Fruit fly (Drosophila melanogaster): ENCODE measurements around the gene bdl.
A peak's percentile ranks its signal among the peaks of the same experiment; 100 is the strongest.

Gene bdl

dm6 chr2L:4346619-4347310 is 22.4 kb downstream of the bdl start (continued):
- TF ChIP-seq Ravus (GFP tag; IDR thresholded peaks at IDR 0.05) (no peak), HLH3B (GFP tag; IDR thresholded peaks at IDR 0.05) (no peak), seq (GFP tag; IDR thresholded peaks at IDR 0.05) (peak; percentile 72; the same call in 1 of the 2 replicates), Trl (optimal IDR thresholded peaks at IDR 0.05) (peak; percentile 45 to 63), Trl (GFP tag; optimal IDR thresholded peaks at IDR 0.05) (peak; percentile 13), gsb-n (tag; optimal IDR thresholded peaks at IDR 0.05) (peak; percentile 92), yki (optimal IDR thresholded peaks at IDR 0.05) (no peak), zf30C (GFP tag; optimal IDR thresholded peaks at IDR 0.05) (peak; percentile 26), NfI (GFP tag; optimal IDR thresholded peaks at IDR 0.05) (no peak), slbo (GFP tag; IDR thresholded peaks at IDR 0.05) (no peak), oc (tag; optimal IDR thresholded peaks at IDR 0.05) (peak; percentile 65), Atf-2 (GFP tag; optimal IDR thresholded peaks at IDR 0.05) (no peak), D19B (GFP tag; optimal IDR thresholded peaks at IDR 0.05) (no peak), klu (GFP tag; IDR thresholded peaks at IDR 0.05) (no peak), danr (GFP tag; IDR thresholded peaks at IDR 0.05) (no peak), CG6683 (GFP tag; optimal IDR thresholded peaks at IDR 0.05) (no peak), grn (GFP tag; optimal IDR thresholded peaks at IDR 0.05) (no peak), CG4282 (GFP tag; optimal IDR thresholded peaks at IDR 0.05) (no peak), Bteb2 (GFP tag; optimal IDR thresholded peaks at IDR 0.05) (no peak), grau (tag; optimal IDR thresholded peaks at IDR 0.05) (no peak), CG7963 (GFP tag; IDR thresholded peaks at IDR 0.05; ENCODE audit: partially characterized antibody) (no peak), Gug (GFP tag; IDR thresholded peaks at IDR 0.05) (no peak), CG4328 (GFP tag; optimal IDR thresholded peaks at IDR 0.05) (no peak), eyg (GFP tag; optimal IDR thresholded peaks at IDR 0.05) (no peak), CG1024 (GFP tag; IDR thresholded peaks at IDR 0.05) (no peak), CG17385 (GFP tag; optimal IDR thresholded peaks at IDR 0.05) (peak; percentile 95), CG8924 (tag; optimal IDR thresholded peaks at IDR 0.05) (peak; percentile 51), CG9437 (GFP tag; optimal IDR thresholded peaks at IDR 0.05) (no peak), ftz-f1 (GFP tag; optimal IDR thresholded peaks at IDR 0.05) (no peak), CG17186 (GFP tag; optimal IDR thresholded peaks at IDR 0.05) (no peak), CG32772 (GFP tag; IDR thresholded peaks at IDR 0.05) (no peak), CG30431 (GFP tag; optimal IDR thresholded peaks at IDR 0.05) (no peak), ham (GFP tag; IDR thresholded peaks at IDR 0.05) (no peak), CG16779 (GFP tag; IDR thresholded peaks at IDR 0.05) (no peak), fru (optimal IDR thresholded peaks at IDR 0.05) (no peak), CG16813 (GFP tag; IDR thresholded peaks at IDR 0.05; ENCODE audit: partially characterized antibody) (no peak), CG6813 (GFP tag; optimal IDR thresholded peaks at IDR 0.05) (no peak), Usf (GFP tag; optimal IDR thresholded peaks at IDR 0.05) (no peak), CG3407 (GFP tag; optimal IDR thresholded peaks at IDR 0.05) (no peak), tll (GFP tag; optimal IDR thresholded peaks at IDR 0.05) (peak in 1 of 2 experiments; percentile 90), CG7271 (tag; optimal IDR thresholded peaks at IDR 0.05) (no peak), Dp (GFP tag; optimal IDR thresholded peaks at IDR 0.05) (no peak), CG8478 (optimal IDR thresholded peaks at IDR 0.05) (no peak), trh (GFP tag; optimal IDR thresholded peaks at IDR 0.05) (no peak), trem (tag; optimal IDR thresholded peaks at IDR 0.05) (no peak), CG11723 (GFP tag; optimal IDR thresholded peaks at IDR 0.05) (no peak), CG7372 (GFP tag; IDR thresholded peaks at IDR 0.05) (no peak), CG6175 (GFP tag; IDR thresholded peaks at IDR 0.05) (no peak; the same call in 2 of the 3 replicates), phol (tag; optimal IDR thresholded peaks at IDR 0.05) (no peak), CG2116 (GFP tag; optimal IDR thresholded peaks at IDR 0.05) (no peak), disco-r (GFP tag; optimal IDR thresholded peaks at IDR 0.05) (no peak), MESR4 (GFP tag; optimal IDR thresholded peaks at IDR 0.05) (no peak)

Data from whole organism, embryonic.